Worm (Caenorhabditis elegans) whole organism, L1 larva: Measurements from ENCODE around the gene ben-1.

Source experiments
- ama-1 ChIP-seq: fragments of 150-350 bp; optimal IDR thresholded peaks from 2 replicates; lab custom pipeline; 2014
- ces-1 ChIP-seq: fragments of 150-350 bp; optimal IDR thresholded peaks from 2 replicates; lab custom pipeline; 2014; ENCODE audit warnings: missing biosample characterization, missing genetic modification reagents, missing genetic modification characterization
- egl-27 ChIP-seq, 2 experiments: fragments of 150-350 bp in 1 of 2; sonication (generic microtip); optimal IDR thresholded peaks; 3 replicates each; lab custom pipeline; 2017 to 2018; ENCODE audit warnings: missing biosample characterization in 2 of 2, missing genetic modification characterization in 2 of 2, missing genetic modification reagents in 2 of 2
- elt-2 ChIP-seq: sonication (generic microtip); optimal IDR thresholded peaks from 2 replicates; lab custom pipeline; 2016; ENCODE audit warnings: missing genetic modification characterization, mild to moderate bottlenecking, inconsistent platforms, missing compliant biosample characterization, missing genetic modification reagents
- elt-3 ChIP-seq, 6 experiments: fragments of 150-350 bp in 1 of 6; sonication (generic microtip); optimal IDR thresholded peaks; 2 replicates each; lab custom pipeline; 2017 to 2018; ENCODE audit warnings: missing biosample characterization in 6 of 6, missing genetic modification characterization in 6 of 6, inconsistent platforms in 1 of 6
- hlh-4 ChIP-seq: sonication (generic microtip); optimal IDR thresholded peaks from 2 replicates; lab custom pipeline; 2016; ENCODE audit warnings: mild to moderate bottlenecking, missing genetic modification characterization, missing compliant biosample characterization
- lin-35 ChIP-seq, 2 experiments: fragments of 150-350 bp; optimal IDR thresholded peaks; 2 replicates each; lab custom pipeline; 2014; ENCODE audit warnings: missing biosample characterization in 2 of 2, missing genetic modification characterization in 2 of 2, missing genetic modification reagents in 2 of 2
- lir-3 ChIP-seq: sonication (generic microtip); optimal IDR thresholded peaks from 2 replicates; lab custom pipeline; 2016; ENCODE audit warnings: mild to moderate bottlenecking, missing genetic modification characterization, moderate library complexity, missing compliant biosample characterization; ENCODE audit not compliant: poor library complexity
- unc-62 ChIP-seq: fragments of 150-350 bp; optimal IDR thresholded peaks from 2 replicates; lab custom pipeline; 2014; ENCODE audit warnings: missing biosample characterization, missing genetic modification reagents, missing genetic modification characterization
- xbp-1 ChIP-seq: sonication (generic microtip); optimal IDR thresholded peaks from 2 replicates; lab custom pipeline; 2016; ENCODE audit warnings: missing genetic modification characterization, missing compliant biosample characterization
- zag-1 ChIP-seq: fragments of 150-350 bp; optimal IDR thresholded peaks from 2 replicates; lab custom pipeline; 2014; ENCODE audit warnings: missing biosample characterization, missing genetic modification characterization

ce11 chrIII:3542105-3542504 lies 666 bp upstream of the ben-1 start:
- TF ChIP-seq zag-1 (tag; lab: Kevin White, UChicago) (no peak), elt-3 (tag; optimal IDR thresholded peaks at IDR 0.05; lab: Kevin White, UChicago) (no peak), ama-1 (no peak), xbp-1 (tag; lab: Kevin White, UChicago) (no peak), lir-3 (tag; lab: Kevin White, UChicago) (no peak), hlh-4 (no peak), egl-27 (tag; optimal IDR thresholded peaks at IDR 0.05; lab: Kevin White, UChicago) (no peak), lin-35 (GFP tag; optimal IDR thresholded peaks at IDR 0.05; lab: Kevin White, UChicago) (no peak), ces-1 (GFP tag; lab: Kevin White, UChicago) (no peak), elt-2 (tag; lab: Kevin White, UChicago) (no peak), unc-62 (no peak)
